Fruit fly (Drosophila melanogaster) whole organism, embryonic: ENCODE results near the gene Cpr64Ad.

Source experiments
- ATbp ChIP-seq: fragments of 200-800 bp; sonication (Bioruptor generic); optimal IDR thresholded peaks from 2 replicates; lab custom pipeline; 2017; ENCODE audit warnings: missing biosample characterization, mild to moderate bottlenecking, missing genetic modification characterization, missing genetic modification reagents
- Adf1 ChIP-seq: fragments of 200-800 bp; sonication (Bioruptor generic); IDR thresholded peaks from 2 replicates; pipeline ENCODE4 v1.3.6; 2022; ENCODE audit warnings: missing biosample characterization, missing genetic modification characterization
- B-H1 ChIP-seq: fragments of 200-800 bp; sonication (Bioruptor generic); IDR thresholded peaks from 3 replicates; pipeline ENCODE4 v1.3.6; 2022; ENCODE audit warnings: missing biosample characterization, missing genetic modification characterization
- CG10321 ChIP-seq: fragments of 200-800 bp; sonication (Bioruptor generic); IDR thresholded peaks from 2 replicates; pipeline ENCODE4 v1.3.6; 2022; ENCODE audit warnings: missing biosample characterization, missing genetic modification characterization
- CG12104 ChIP-seq: fragments of 200-800 bp; sonication (Bioruptor generic); optimal IDR thresholded peaks from 3 replicates; lab custom pipeline; 2016; ENCODE audit warnings: missing biosample characterization, missing genetic modification characterization
- CG12155 ChIP-seq: fragments of 200-800 bp; sonication (Bioruptor generic); optimal IDR thresholded peaks from 3 replicates; lab custom pipeline; 2016; ENCODE audit warnings: missing biosample characterization, missing genetic modification characterization
- CG12744 ChIP-seq: fragments of 200-800 bp; sonication (Bioruptor generic); optimal IDR thresholded peaks from 2 replicates; lab custom pipeline; 2016; ENCODE audit warnings: missing biosample characterization, missing genetic modification characterization
- CG14014 ChIP-seq: fragments of 200-800 bp; sonication (Bioruptor generic); IDR thresholded peaks from 2 replicates; pipeline ENCODE4 v1.3.6; 2022; ENCODE audit warnings: missing biosample characterization, missing genetic modification characterization
- CG14050 ChIP-seq: fragments of 200-800 bp; sonication (Bioruptor generic); IDR thresholded peaks from 3 replicates; pipeline ENCODE4 v1.3.6; 2022; ENCODE audit warnings: missing biosample characterization, missing genetic modification characterization
- CG14441 ChIP-seq: fragments of 200-800 bp; sonication (Bioruptor generic); IDR thresholded peaks from 2 replicates; pipeline ENCODE4 v1.3.6; 2022; ENCODE audit warnings: missing biosample characterization, missing genetic modification characterization
- CG16815 ChIP-seq: fragments of 200-800 bp; sonication (Bioruptor generic); optimal IDR thresholded peaks from 3 replicates; lab custom pipeline; 2017; ENCODE audit warnings: missing biosample characterization, mild to moderate bottlenecking, missing genetic modification characterization
- CG17328 ChIP-seq: fragments of 200-800 bp; sonication (Bioruptor generic); IDR thresholded peaks from 2 replicates; pipeline ENCODE4 v1.3.6; 2022; ENCODE audit warnings: missing biosample characterization, missing genetic modification characterization
- CG17568 ChIP-seq: fragments of 200-800 bp; sonication (Bioruptor generic); optimal IDR thresholded peaks from 2 replicates; lab custom pipeline; 2018; ENCODE audit warnings: missing biosample characterization, mild to moderate bottlenecking, missing genetic modification characterization, moderate library complexity
- CG2875 ChIP-seq: fragments of 200-800 bp; sonication (Bioruptor generic); optimal IDR thresholded peaks from 2 replicates; lab custom pipeline; 2017; ENCODE audit warnings: missing biosample characterization, mild to moderate bottlenecking, missing genetic modification characterization, missing genetic modification reagents
- CG32532 ChIP-seq: fragments of 200-800 bp; sonication (Bioruptor generic); IDR thresholded peaks from 2 replicates; pipeline ENCODE4 v1.3.6; 2022; ENCODE audit warnings: missing biosample characterization, missing genetic modification characterization
- CG3847 ChIP-seq: fragments of 200-800 bp; sonication (Bioruptor generic); IDR thresholded peaks from 2 replicates; pipeline ENCODE4 v1.3.6; 2022; ENCODE audit warnings: missing biosample characterization, missing genetic modification characterization
- CG42726 ChIP-seq: fragments of 200-800 bp; sonication (Bioruptor generic); IDR thresholded peaks from 2 replicates; pipeline ENCODE4 v1.3.6; 2022; ENCODE audit warnings: missing biosample characterization, missing genetic modification characterization; ENCODE audit not compliant: partially characterized antibody
- CG8924 ChIP-seq: fragments of 200-800 bp; optimal IDR thresholded peaks from 3 replicates; lab custom pipeline; 2019; ENCODE audit warnings: missing biosample characterization, mild to moderate bottlenecking, missing genetic modification characterization, moderate library complexity
- Fer2 ChIP-seq: fragments of 200-800 bp; sonication (Bioruptor generic); optimal IDR thresholded peaks from 2 replicates; lab custom pipeline; 2018; ENCODE audit warnings: missing biosample characterization, mild to moderate bottlenecking, missing genetic modification characterization, moderate library complexity
- Gsc ChIP-seq: fragments of 200-800 bp; sonication (Bioruptor generic); IDR thresholded peaks from 2 replicates; pipeline ENCODE4 v1.3.6; 2022; ENCODE audit warnings: missing biosample characterization, missing genetic modification characterization
- Hey ChIP-seq: fragments of 200-800 bp; sonication (Bioruptor generic); optimal IDR thresholded peaks from 3 replicates; lab custom pipeline; 2018; ENCODE audit warnings: missing biosample characterization, mild to moderate bottlenecking, missing genetic modification characterization
- HmgZ ChIP-seq: fragments of 200-800 bp; sonication (Bioruptor generic); optimal IDR thresholded peaks from 2 replicates; lab custom pipeline; 2018; ENCODE audit warnings: missing biosample characterization, mild to moderate bottlenecking, missing genetic modification characterization
- Jarid2 ChIP-seq: fragments of 200-800 bp; sonication (Bioruptor generic); optimal IDR thresholded peaks from 3 replicates; lab custom pipeline; 2017; ENCODE audit warnings: mild to moderate bottlenecking, missing biosample characterization, missing genetic modification reagents, missing genetic modification characterization
- Kr ChIP-seq: fragments of 200-800 bp; sonication (Bioruptor generic); optimal IDR thresholded peaks from 2 replicates; lab custom pipeline; 2017; ENCODE audit warnings: missing biosample characterization, mild to moderate bottlenecking, missing genetic modification characterization
- MBD-R2 ChIP-seq: fragments of 200-800 bp; sonication (Bioruptor generic); IDR thresholded peaks from 2 replicates; pipeline ENCODE4 v1.3.6; 2022; ENCODE audit warnings: missing biosample characterization, missing genetic modification characterization
- Max ChIP-seq: fragments of 200-800 bp; sonication (Bioruptor generic); optimal IDR thresholded peaks from 2 replicates; lab custom pipeline; 2016; ENCODE audit warnings: missing biosample characterization, mild to moderate bottlenecking, missing genetic modification characterization
- Nf-YC ChIP-seq: fragments of 200-800 bp; optimal IDR thresholded peaks from 3 replicates; lab custom pipeline; 2019; ENCODE audit warnings: missing biosample characterization, mild to moderate bottlenecking, missing genetic modification characterization, moderate library complexity
- NfI ChIP-seq: fragments of 200-800 bp; sonication (Bioruptor generic); optimal IDR thresholded peaks from 3 replicates; lab custom pipeline; 2018; ENCODE audit warnings: missing biosample characterization, mild to moderate bottlenecking, missing genetic modification characterization, moderate library complexity
- Sin3A ChIP-seq: fragments of >200 bp; optimal IDR thresholded peaks from 2 replicates; lab custom pipeline; 2018
- Sox100B ChIP-seq: fragments of 200-800 bp; sonication (Bioruptor generic); optimal IDR thresholded peaks from 3 replicates; lab custom pipeline; 2018; ENCODE audit warnings: missing biosample characterization, mild to moderate bottlenecking, missing genetic modification characterization
- Sry-δ ChIP-seq: fragments of 200-800 bp; sonication (Bioruptor generic); optimal IDR thresholded peaks from 2 replicates; lab custom pipeline; 2016; ENCODE audit warnings: missing biosample characterization, missing genetic modification characterization
- Stat92E ChIP-seq, 3 experiments: fragments of >200 bp in 2 of 3; fragments of 200-800 bp in 1 of 3; sonication (Bioruptor generic) in 1 of 3; optimal IDR thresholded peaks; 2 replicates each; lab custom pipeline; 2017 to 2019; ENCODE audit warnings: missing biosample characterization in 3 of 3, missing genetic modification characterization in 3 of 3, mild to moderate bottlenecking in 1 of 3, moderate library complexity in 1 of 3
- abd-A ChIP-seq: fragments of 200-800 bp; sonication (Bioruptor generic); optimal IDR thresholded peaks from 3 replicates; lab custom pipeline; 2019; ENCODE audit warnings: missing biosample characterization, mild to moderate bottlenecking, missing genetic modification characterization, moderate library complexity
- ac ChIP-seq: fragments of 200-800 bp; sonication (Bioruptor generic); optimal IDR thresholded peaks from 3 replicates; lab custom pipeline; 2017; ENCODE audit warnings: missing biosample characterization, mild to moderate bottlenecking, missing genetic modification characterization
- az2 ChIP-seq: fragments of 200-800 bp; sonication (Bioruptor generic); optimal IDR thresholded peaks from 3 replicates; lab custom pipeline; 2016; ENCODE audit warnings: missing biosample characterization, missing genetic modification characterization
- bab2 ChIP-seq: fragments of 200-800 bp; sonication (Bioruptor generic); optimal IDR thresholded peaks from 2 replicates; lab custom pipeline; 2016; ENCODE audit warnings: missing biosample characterization, missing genetic modification characterization
- bbx ChIP-seq: fragments of 200-800 bp; sonication (Bioruptor generic); IDR thresholded peaks from 2 replicates; pipeline ENCODE4 v1.3.6; 2022; ENCODE audit warnings: missing biosample characterization, missing genetic modification characterization; ENCODE audit not compliant: partially characterized antibody
- cad ChIP-seq: fragments of >200 bp; optimal IDR thresholded peaks from 2 replicates; lab custom pipeline; 2017; ENCODE audit warnings: missing biosample characterization, missing genetic modification characterization
- chinmo ChIP-seq: fragments of 200-800 bp; sonication (Bioruptor generic); IDR thresholded peaks from 4 replicates; pipeline ENCODE4 v1.3.6; 2022; ENCODE audit warnings: missing biosample characterization, missing genetic modification characterization; ENCODE audit not compliant: partially characterized antibody
- croc ChIP-seq: fragments of 200-800 bp; sonication (Bioruptor generic); conservative IDR thresholded peaks from 3 replicates; pipeline ENCODE4 v1.3.6; 2022; ENCODE audit warnings: missing biosample characterization, missing genetic modification characterization
- gfzf ChIP-seq: fragments of 200-800 bp; sonication (Bioruptor generic); optimal IDR thresholded peaks from 2 replicates; lab custom pipeline; 2016; ENCODE audit warnings: missing biosample characterization, mild to moderate bottlenecking, missing genetic modification characterization, moderate library complexity
- lov ChIP-seq, 2 experiments: fragments of 200-800 bp in 1 of 2; fragments of >200 bp in 1 of 2; sonication (Bioruptor generic) in 1 of 2; IDR thresholded peaks in 1 of 2; optimal IDR thresholded peaks in 1 of 2; 2 replicates in 1 of 2; 3 replicates in 1 of 2; pipeline versions ENCODE4 v1.3.6 to Lab custom; 2017 to 2022; ENCODE audit warnings: missing biosample characterization in 1 of 2, missing genetic modification characterization in 1 of 2
- maf-S ChIP-seq: fragments of 200-800 bp; sonication (Bioruptor generic); optimal IDR thresholded peaks from 2 replicates; lab custom pipeline; 2016; ENCODE audit warnings: missing biosample characterization, missing genetic modification characterization
- mld ChIP-seq: fragments of 200-800 bp; sonication (Bioruptor generic); IDR thresholded peaks from 3 replicates; pipeline ENCODE4 v1.3.6; 2022; ENCODE audit warnings: missing biosample characterization, missing genetic modification characterization; ENCODE audit not compliant: partially characterized antibody
- otp ChIP-seq: fragments of 200-800 bp; sonication (Bioruptor generic); IDR thresholded peaks from 3 replicates; pipeline ENCODE4, ENCODE4 v1.3.6; 2022; ENCODE audit warnings: missing biosample characterization, missing genetic modification characterization
- sd ChIP-seq: fragments of 200-800 bp; sonication (Bioruptor generic); optimal IDR thresholded peaks from 3 replicates; lab custom pipeline; 2018; ENCODE audit warnings: missing biosample characterization, mild to moderate bottlenecking, missing genetic modification characterization, moderate library complexity
- wdn ChIP-seq: fragments of 200-800 bp; sonication (Bioruptor generic); IDR thresholded peaks from 2 replicates; pipeline ENCODE4 v1.3.6; 2022; ENCODE audit warnings: missing biosample characterization, missing genetic modification characterization
- zen2 ChIP-seq: fragments of 200-800 bp; sonication (Bioruptor generic); IDR thresholded peaks from 3 replicates; pipeline ENCODE4 v1.3.6; 2022; ENCODE audit warnings: missing biosample characterization, missing genetic modification characterization; ENCODE audit not compliant: partially characterized antibody

Gene Cpr64Ad

DNA sequence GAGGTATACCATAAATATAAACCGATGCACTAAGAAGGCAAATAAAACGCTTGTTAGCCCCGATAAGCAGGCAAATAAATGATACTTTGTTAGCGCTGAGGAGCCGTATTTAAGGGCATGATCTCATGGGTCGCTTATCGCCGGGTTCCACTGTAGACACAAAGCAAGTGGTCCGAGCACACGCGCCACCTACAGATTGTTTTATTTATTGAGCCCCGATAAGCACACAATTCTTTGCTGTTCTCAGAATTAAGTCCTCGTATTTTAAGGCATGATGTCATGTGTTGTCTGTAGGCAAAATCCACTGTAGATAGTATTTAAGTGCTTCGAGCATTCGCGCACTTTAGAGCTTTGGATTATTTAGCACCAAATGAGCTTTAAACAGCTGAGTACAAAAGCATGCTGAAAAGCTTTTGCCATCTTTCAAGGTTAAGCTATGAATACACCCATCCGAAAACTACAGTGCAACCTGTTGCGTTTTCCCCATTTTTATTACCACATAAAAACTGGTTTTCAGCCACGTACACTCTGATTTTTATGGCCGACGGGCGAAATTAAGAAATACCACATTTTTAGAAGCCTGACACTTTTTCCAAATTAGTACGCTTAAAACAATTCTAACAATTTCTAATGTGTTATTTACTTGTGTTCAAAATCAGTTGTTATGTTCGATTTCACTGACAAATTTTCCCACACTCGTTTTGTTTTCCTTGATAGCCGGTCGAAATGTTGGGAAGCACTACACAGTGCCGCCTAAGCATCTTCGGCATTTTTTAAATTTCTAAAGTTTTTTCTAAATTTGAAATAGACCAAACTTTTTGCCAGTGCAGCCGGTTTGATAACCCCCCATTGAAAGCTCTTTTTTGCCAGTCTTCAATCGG is 24.5 kb downstream of the Cpr64Ad start, which contains the start of gene Sqor (continued):
- TF ChIP-seq ac (GFP tag; lab: Kevin White, UChicago) = no peak
- no peak for TF ChIP-seq Sox100B (GFP tag; lab: Kevin White, UChicago)
- peak; percentile 57; the same call in 1 of the 2 replicates for TF ChIP-seq CG10321 (GFP tag; lab: Robert Waterston, UW)
- peak; percentile 85 for TF ChIP-seq CG32532 (GFP tag; lab: Robert Waterston, UW)
- peak; percentile 67 for TF ChIP-seq otp (GFP tag; lab: Robert Waterston, UW)
- TF ChIP-seq bab2 (GFP tag; lab: Kevin White, UChicago) = peak; percentile 71
- peak; percentile 75 for TF ChIP-seq Nf-YC (tag; lab: Kevin White, UChicago)
- no peak for TF ChIP-seq cad (GFP tag; lab: Kevin White, UChicago)
- no peak for TF ChIP-seq lov (optimal IDR thresholded peaks at IDR 0.05; lab: Kevin White, UChicago)
- peak; percentile 59; the same call in 1 of the 3 replicates for TF ChIP-seq lov (GFP tag; IDR thresholded peaks at IDR 0.05; lab: Robert Waterston, UW)
- TF ChIP-seq CG2875 (GFP tag; lab: Kevin White, UChicago) = peak; percentile 31
- peak; percentile 70 for TF ChIP-seq wdn (GFP tag; lab: Robert Waterston, UW)
- peak; percentile 66 for TF ChIP-seq CG12155 (GFP tag; lab: Kevin White, UChicago)
- peak; percentile 73 for TF ChIP-seq ATbp (GFP tag; lab: Kevin White, UChicago)
- no peak for TF ChIP-seq abd-A (tag; lab: Kevin White, UChicago)
- TF ChIP-seq CG8924 (tag; lab: Kevin White, UChicago) = peak; percentile 90
- TF ChIP-seq HmgZ = peak; percentile 87
- TF ChIP-seq CG17328 = peak; percentile 63
- no peak for TF ChIP-seq CG42726 (GFP tag; lab: Robert Waterston, UW)
- TF ChIP-seq B-H1 (GFP tag; lab: Robert Waterston, UW) = peak; percentile 44
- TF ChIP-seq maf-S (GFP tag; lab: Kevin White, UChicago) = peak; percentile 90
- peak; percentile 31 for TF ChIP-seq gfzf (GFP tag; lab: Kevin White, UChicago)
- TF ChIP-seq CG12104 (GFP tag; lab: Kevin White, UChicago) = peak; percentile 74
- TF ChIP-seq Jarid2 (GFP tag; lab: Kevin White, UChicago) = peak; percentile 54
- no peak for TF ChIP-seq Gsc (GFP tag; lab: Robert Waterston, UW)
- peak; percentile 80 for TF ChIP-seq CG14441 (GFP tag; lab: Robert Waterston, UW)
- TF ChIP-seq CG12744 = peak; percentile 65
- TF ChIP-seq NfI (GFP tag; lab: Kevin White, UChicago) = peak; percentile 92
- 0 out of 3 replicates have a peak, but pooled peaks have one; percentile 13 for TF ChIP-seq croc
- TF ChIP-seq sd (tag; lab: Kevin White, UChicago) = peak; percentile 80
- peak; percentile 28 for TF ChIP-seq Sry-δ (GFP tag; lab: Kevin White, UChicago)
- TF ChIP-seq Fer2 = peak; percentile 66
- peak; percentile 53; the same call in 1 of the 2 replicates for TF ChIP-seq MBD-R2
- TF ChIP-seq Kr (GFP tag; lab: Kevin White, UChicago) = no peak
- no peak for TF ChIP-seq mld (GFP tag; lab: Robert Waterston, UW)
- TF ChIP-seq CG14050 (GFP tag; lab: Robert Waterston, UW) = peak; percentile 80
- TF ChIP-seq zen2 (GFP tag; lab: Robert Waterston, UW) = no peak
- peak; percentile 16 for TF ChIP-seq CG17568 (GFP tag; lab: Kevin White, UChicago)
- TF ChIP-seq Max (GFP tag; lab: Kevin White, UChicago) = peak; percentile 61
- TF ChIP-seq CG16815 (GFP tag; lab: Kevin White, UChicago) = peak; percentile 77
- TF ChIP-seq chinmo (GFP tag; lab: Robert Waterston, UW) = peak; percentile 61; the same call in 2 of the 4 replicates
- peak; percentile 80 for TF ChIP-seq CG14014 (GFP tag; lab: Robert Waterston, UW)
- peak; percentile 82 for TF ChIP-seq CG3847 (GFP tag; lab: Robert Waterston, UW)
- peak; percentile 77 for TF ChIP-seq Hey (tag; lab: Kevin White, UChicago)
- peak; percentile 72 for TF ChIP-seq az2 (GFP tag; lab: Kevin White, UChicago)
- TF ChIP-seq Adf1 = peak; percentile 23
- TF ChIP-seq bbx = no peak
- TF ChIP-seq Stat92E (GFP tag; optimal IDR thresholded peaks at IDR 0.05; lab: Kevin White, UChicago) = peak in 1 of 3 experiments; percentile 75
- TF ChIP-seq Sin3A (lab: Kevin White, UChicago) = no peak
